Worm (Caenorhabditis elegans): ENCODE results near the gene EEED8.15.

DNA sequence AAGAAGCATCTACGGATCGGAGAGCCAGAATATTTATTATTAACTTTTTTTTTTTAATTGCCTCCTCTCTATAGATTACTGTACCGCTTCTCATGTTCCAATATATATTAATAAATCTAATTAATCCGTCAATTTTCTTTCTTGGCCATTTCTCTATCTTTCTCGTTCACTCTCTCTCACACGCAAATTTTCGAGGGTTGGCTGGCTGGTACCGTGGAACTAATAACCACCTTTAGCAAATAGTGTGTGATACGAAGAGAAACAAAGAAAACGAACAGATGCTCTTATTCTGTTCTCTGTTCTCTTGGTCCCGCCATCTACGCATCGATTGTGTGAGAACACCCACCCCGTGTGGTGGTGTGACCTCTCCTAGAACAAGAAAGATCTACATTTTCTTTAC is 712 bp upstream of the EEED8.15 start:
- no peak for TF ChIP-seq T20F7.1 (GFP tag; optimal IDR thresholded peaks at IDR 0.05)
- no peak for TF ChIP-seq F44E2.7 (GFP tag; IDR thresholded peaks at IDR 0.05)
- TF ChIP-seq ceh-28 (tag; optimal IDR thresholded peaks at IDR 0.05) = no peak
- no peak for TF ChIP-seq mdl-1 (tag; optimal IDR thresholded peaks at IDR 0.05)
- TF ChIP-seq ztf-11 (tag; optimal IDR thresholded peaks at IDR 0.05) = no peak
- TF ChIP-seq egl-43 (GFP tag; IDR thresholded peaks at IDR 0.05) = no peak
- TF ChIP-seq lin-13 (GFP tag; optimal IDR thresholded peaks at IDR 0.05) = no peak
- TF ChIP-seq ceh-32 (tag; optimal IDR thresholded peaks at IDR 0.05; ENCODE audit: poor library complexity) = no peak
- TF ChIP-seq tra-1 (GFP tag; IDR thresholded peaks at IDR 0.05) = no peak
- TF ChIP-seq dve-1 (tag; optimal IDR thresholded peaks at IDR 0.05; ENCODE audit: insufficient read depth) = no peak
- TF ChIP-seq nhr-11 (tag; optimal IDR thresholded peaks at IDR 0.05) = no peak
- no peak for TF ChIP-seq nhr-237 (tag; optimal IDR thresholded peaks at IDR 0.05)
- TF ChIP-seq fkh-10 (GFP tag; optimal IDR thresholded peaks at IDR 0.05) = no peak
- no peak for TF ChIP-seq ceh-82 (tag; optimal IDR thresholded peaks at IDR 0.05)

Data from whole organism, L4 larva.